Fruit fly (Drosophila melanogaster) whole organism, embryonic: ENCODE results near the gene CG43796.

Source experiments
- Adf1 ChIP-seq: fragments of 200-800 bp; sonication (Bioruptor generic); IDR thresholded peaks from 2 replicates; pipeline ENCODE4 v1.3.6; 2022; ENCODE audit warnings: missing biosample characterization, missing genetic modification characterization
- BtbVII ChIP-seq: fragments of 200-800 bp; sonication (Bioruptor generic); optimal IDR thresholded peaks from 3 replicates; lab custom pipeline; 2017; ENCODE audit warnings: missing biosample characterization, mild to moderate bottlenecking, missing genetic modification characterization
- CG10267 ChIP-seq: fragments of 200-800 bp; sonication (Bioruptor generic); optimal IDR thresholded peaks from 2 replicates; lab custom pipeline; 2018; ENCODE audit warnings: missing biosample characterization, mild to moderate bottlenecking, missing genetic modification characterization, moderate library complexity
- CG10366 ChIP-seq: fragments of 200-800 bp; sonication (Bioruptor generic); IDR thresholded peaks from 2 replicates; pipeline ENCODE4 v1.3.6; 2022; ENCODE audit warnings: missing biosample characterization, missing genetic modification characterization
- CG10431 ChIP-seq: fragments of 200-800 bp; sonication (Bioruptor generic); optimal IDR thresholded peaks from 3 replicates; lab custom pipeline; 2018; ENCODE audit warnings: missing biosample characterization, mild to moderate bottlenecking, missing genetic modification characterization
- CG10654 ChIP-seq: fragments of 200-800 bp; sonication (Bioruptor generic); optimal IDR thresholded peaks from 2 replicates; lab custom pipeline; 2016; ENCODE audit warnings: missing biosample characterization, missing genetic modification characterization
- CG11398 ChIP-seq: fragments of 200-800 bp; sonication (Bioruptor generic); optimal IDR thresholded peaks from 2 replicates; lab custom pipeline; 2016; ENCODE audit warnings: missing biosample characterization, missing genetic modification characterization
- CG13894 ChIP-seq: fragments of 200-800 bp; sonication (Bioruptor generic); optimal IDR thresholded peaks from 3 replicates; lab custom pipeline; 2018; ENCODE audit warnings: missing biosample characterization, mild to moderate bottlenecking, missing genetic modification characterization, moderate library complexity
- CG15073 ChIP-seq: fragments of 200-800 bp; sonication (Bioruptor generic); optimal IDR thresholded peaks from 2 replicates; lab custom pipeline; 2016; ENCODE audit warnings: missing biosample characterization, missing genetic modification characterization
- CG1647 ChIP-seq: fragments of 200-800 bp; sonication (Bioruptor generic); optimal IDR thresholded peaks from 3 replicates; lab custom pipeline; 2016; ENCODE audit warnings: missing biosample characterization, missing genetic modification characterization
- CG17186 ChIP-seq: fragments of 200-800 bp; sonication (Bioruptor generic); optimal IDR thresholded peaks from 3 replicates; lab custom pipeline; 2017; ENCODE audit warnings: missing biosample characterization, missing genetic modification reagents, missing genetic modification characterization
- CG2889 ChIP-seq: fragments of 200-800 bp; sonication (Bioruptor generic); IDR thresholded peaks from 3 replicates; pipeline ENCODE4 v1.3.6; 2022; ENCODE audit warnings: missing biosample characterization, missing genetic modification characterization
- CG32532 ChIP-seq: fragments of 200-800 bp; sonication (Bioruptor generic); IDR thresholded peaks from 2 replicates; pipeline ENCODE4 v1.3.6; 2022; ENCODE audit warnings: missing biosample characterization, missing genetic modification characterization
- CG3407 ChIP-seq: fragments of 200-800 bp; sonication (Bioruptor generic); optimal IDR thresholded peaks from 2 replicates; lab custom pipeline; 2018; ENCODE audit warnings: missing biosample characterization, mild to moderate bottlenecking, missing genetic modification characterization
- CG3995 ChIP-seq: fragments of 200-800 bp; sonication (Bioruptor generic); optimal IDR thresholded peaks from 3 replicates; lab custom pipeline; 2016; ENCODE audit warnings: missing biosample characterization, missing genetic modification characterization
- CG4707 ChIP-seq: fragments of 200-800 bp; sonication (Bioruptor generic); optimal IDR thresholded peaks from 2 replicates; lab custom pipeline; 2018; ENCODE audit warnings: missing biosample characterization, mild to moderate bottlenecking, missing genetic modification characterization, moderate library complexity
- CG8089 ChIP-seq: fragments of 200-800 bp; sonication (Bioruptor generic); optimal IDR thresholded peaks from 3 replicates; lab custom pipeline; 2016; ENCODE audit warnings: missing biosample characterization, missing genetic modification characterization
- Dp ChIP-seq: fragments of 200-800 bp; sonication (Bioruptor generic); optimal IDR thresholded peaks from 2 replicates; lab custom pipeline; 2018; ENCODE audit warnings: missing biosample characterization, mild to moderate bottlenecking, missing genetic modification characterization, moderate library complexity
- Dref ChIP-seq: fragments of 200-800 bp; sonication (Bioruptor generic); IDR thresholded peaks from 2 replicates; pipeline ENCODE4 v1.3.6; 2022; ENCODE audit warnings: missing biosample characterization, missing genetic modification characterization
- Drgx ChIP-seq: fragments of 200-800 bp; sonication (Bioruptor generic); IDR thresholded peaks from 2 replicates; pipeline ENCODE4 v1.3.6; 2022; ENCODE audit warnings: missing biosample characterization, missing genetic modification characterization
- E2f2 ChIP-seq: fragments of 200-800 bp; sonication (Bioruptor generic); IDR thresholded peaks from 2 replicates; pipeline ENCODE4 v1.3.6; 2022; ENCODE audit warnings: missing biosample characterization, missing genetic modification characterization
- ERR ChIP-seq: fragments of 200-800 bp; sonication (Bioruptor generic); optimal IDR thresholded peaks from 2 replicates; lab custom pipeline; 2016; ENCODE audit warnings: missing biosample characterization, missing genetic modification characterization
- HLHmδ ChIP-seq: fragments of 200-800 bp; sonication (Bioruptor generic); optimal IDR thresholded peaks from 2 replicates; lab custom pipeline; 2018; ENCODE audit warnings: missing biosample characterization, mild to moderate bottlenecking, missing genetic modification characterization, moderate library complexity
- MBD-R2 ChIP-seq: fragments of 200-800 bp; sonication (Bioruptor generic); IDR thresholded peaks from 2 replicates; pipeline ENCODE4 v1.3.6; 2022; ENCODE audit warnings: missing biosample characterization, missing genetic modification characterization
- Mad ChIP-seq: fragments of 200-800 bp; sonication (Bioruptor generic); optimal IDR thresholded peaks from 2 replicates; lab custom pipeline; 2016; ENCODE audit warnings: missing biosample characterization, missing genetic modification characterization
- NFAT ChIP-seq: fragments of 200-800 bp; sonication (Bioruptor generic); IDR thresholded peaks from 2 replicates; pipeline ENCODE4 v1.3.6; 2022; ENCODE audit warnings: missing biosample characterization, missing genetic modification characterization
- NfI ChIP-seq: fragments of 200-800 bp; sonication (Bioruptor generic); optimal IDR thresholded peaks from 3 replicates; lab custom pipeline; 2018; ENCODE audit warnings: missing biosample characterization, mild to moderate bottlenecking, missing genetic modification characterization, moderate library complexity
- Sox102F ChIP-seq: fragments of 200-800 bp; sonication (Bioruptor generic); optimal IDR thresholded peaks from 2 replicates; lab custom pipeline; 2018; ENCODE audit warnings: missing biosample characterization, mild to moderate bottlenecking, missing genetic modification characterization, moderate library complexity
- Sry-δ ChIP-seq: fragments of 200-800 bp; sonication (Bioruptor generic); optimal IDR thresholded peaks from 2 replicates; lab custom pipeline; 2016; ENCODE audit warnings: missing biosample characterization, missing genetic modification characterization
- Xbp1 ChIP-seq: fragments of 200-800 bp; sonication (Bioruptor generic); optimal IDR thresholded peaks from 3 replicates; lab custom pipeline; 2016; ENCODE audit warnings: missing biosample characterization, mild to moderate bottlenecking, missing genetic modification characterization
- ara ChIP-seq: fragments of 200-800 bp; sonication (Bioruptor generic); IDR thresholded peaks from 2 replicates; pipeline ENCODE4 v1.3.6; 2022; ENCODE audit warnings: missing biosample characterization, missing genetic modification characterization
- ase ChIP-seq: fragments of 200-800 bp; sonication (Bioruptor generic); IDR thresholded peaks from 3 replicates; pipeline ENCODE4 v1.3.6; 2022; ENCODE audit warnings: missing biosample characterization, missing genetic modification characterization
- bab2 ChIP-seq: fragments of 200-800 bp; sonication (Bioruptor generic); optimal IDR thresholded peaks from 2 replicates; lab custom pipeline; 2016; ENCODE audit warnings: missing biosample characterization, missing genetic modification characterization
- cad ChIP-seq: fragments of >200 bp; optimal IDR thresholded peaks from 2 replicates; lab custom pipeline; 2017; ENCODE audit warnings: missing biosample characterization, missing genetic modification characterization
- crp ChIP-seq, 2 experiments: fragments of 200-800 bp; sonication (Bioruptor generic); optimal IDR thresholded peaks; 2 replicates in 1 of 2; 3 replicates in 1 of 2; lab custom pipeline; 2017; ENCODE audit warnings: missing biosample characterization in 2 of 2, missing genetic modification characterization in 2 of 2, mild to moderate bottlenecking in 1 of 2, moderate library complexity in 1 of 2
- dysf ChIP-seq: fragments of 200-800 bp; sonication (Bioruptor generic); IDR thresholded peaks from 3 replicates; pipeline ENCODE4 v1.3.6; 2022; ENCODE audit warnings: missing biosample characterization, missing genetic modification characterization
- emc ChIP-seq: fragments of 200-800 bp; sonication (Bioruptor generic); optimal IDR thresholded peaks from 2 replicates; lab custom pipeline; 2016; ENCODE audit warnings: missing biosample characterization, missing genetic modification characterization
- grau ChIP-seq: fragments of 200-800 bp; optimal IDR thresholded peaks from 3 replicates; lab custom pipeline; 2019; ENCODE audit warnings: missing biosample characterization, mild to moderate bottlenecking, missing genetic modification characterization, moderate library complexity
- her ChIP-seq: fragments of 200-800 bp; sonication (Bioruptor generic); optimal IDR thresholded peaks from 2 replicates; lab custom pipeline; 2016; ENCODE audit warnings: missing biosample characterization, missing genetic modification characterization
- ind ChIP-seq: fragments of 200-800 bp; sonication (Bioruptor generic); optimal IDR thresholded peaks from 3 replicates; lab custom pipeline; 2016; ENCODE audit warnings: missing biosample characterization, missing genetic modification characterization
- pzg ChIP-seq: fragments of 200-800 bp; sonication (Bioruptor generic); optimal IDR thresholded peaks from 3 replicates; lab custom pipeline; 2018; ENCODE audit warnings: missing biosample characterization, mild to moderate bottlenecking, missing genetic modification characterization, moderate library complexity
- repo ChIP-seq: fragments of 200-800 bp; sonication (Bioruptor generic); optimal IDR thresholded peaks from 2 replicates; lab custom pipeline; 2016; ENCODE audit warnings: missing biosample characterization, missing genetic modification characterization
- ro ChIP-seq: fragments of 200-800 bp; sonication (Bioruptor generic); IDR thresholded peaks from 2 replicates; pipeline ENCODE4 v1.3.6; 2022; ENCODE audit warnings: missing biosample characterization, missing genetic modification characterization
- row ChIP-seq: fragments of 200-800 bp; sonication (Bioruptor generic); IDR thresholded peaks from 3 replicates; pipeline ENCODE4 v1.3.6; 2022; ENCODE audit warnings: missing biosample characterization, missing genetic modification characterization
- run ChIP-seq: fragments of 200-800 bp; sonication (Bioruptor generic); optimal IDR thresholded peaks from 3 replicates; lab custom pipeline; 2018; ENCODE audit warnings: missing biosample characterization, mild to moderate bottlenecking, missing genetic modification characterization
- sima ChIP-seq: fragments of 200-800 bp; sonication (Bioruptor generic); optimal IDR thresholded peaks from 2 replicates; lab custom pipeline; 2016; ENCODE audit warnings: missing biosample characterization, missing genetic modification characterization
- stwl ChIP-seq: fragments of 200-800 bp; sonication (Bioruptor generic); optimal IDR thresholded peaks from 3 replicates; lab custom pipeline; 2018; ENCODE audit warnings: missing biosample characterization, mild to moderate bottlenecking, missing genetic modification characterization, moderate library complexity
- vfl ChIP-seq: fragments of 200-800 bp; sonication (Bioruptor generic); optimal IDR thresholded peaks from 2 replicates; lab custom pipeline; 2016; ENCODE audit warnings: missing biosample characterization, missing genetic modification characterization
- wdn ChIP-seq: fragments of 200-800 bp; sonication (Bioruptor generic); IDR thresholded peaks from 2 replicates; pipeline ENCODE4 v1.3.6; 2022; ENCODE audit warnings: missing biosample characterization, missing genetic modification characterization
- zfh2 ChIP-seq: fragments of 200-800 bp; sonication (Bioruptor generic); optimal IDR thresholded peaks from 2 replicates; lab custom pipeline; 2016; ENCODE audit warnings: missing biosample characterization, missing genetic modification characterization

CG43796 gene

DNA sequence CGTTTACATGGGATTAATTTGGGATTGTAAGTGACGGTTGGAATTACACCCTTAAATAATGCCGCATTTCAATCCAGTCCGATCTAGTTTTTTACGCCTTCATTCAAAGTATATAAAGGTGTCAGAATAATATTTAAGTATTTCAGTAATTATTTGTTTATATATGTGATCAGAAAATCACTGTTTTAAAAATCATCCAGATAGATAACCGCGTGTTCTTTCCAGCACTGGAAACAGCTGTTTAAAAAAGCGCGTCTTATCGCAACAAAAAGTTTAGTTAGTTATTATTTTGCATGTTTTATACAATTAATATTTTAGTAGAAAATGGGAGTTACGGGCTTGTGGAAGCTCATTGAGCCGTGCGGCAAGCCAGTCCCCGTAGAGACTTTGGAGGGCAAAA, 44.1 kb upstream of the CG43796 start, which contains the start of gene mus201:
TSS of gene mus201 (plus strand) at position 118 of the 400 bp plus-strand sequence.
- TF ChIP-seq CG10267 (tag; lab: Kevin White, UChicago) (peak; percentile 76), CG4707 (GFP tag; lab: Kevin White, UChicago) (no peak), row (GFP tag; lab: Robert Waterston, UW) (peak; percentile 32; the same call in 1 of the 3 replicates), CG17186 (peak; percentile 13), MBD-R2 (GFP tag; lab: Robert Waterston, UW) (peak; percentile 79), Sox102F (GFP tag; lab: Kevin White, UChicago) (no peak), CG3995 (GFP tag; lab: Kevin White, UChicago) (peak; percentile 97), crp (GFP tag; optimal IDR thresholded peaks at IDR 0.05; lab: Kevin White, UChicago) (peak in 1 of 2 experiments; percentile 80), CG10431 (GFP tag; lab: Kevin White, UChicago) (peak; percentile 68), grau (no peak), stwl (tag; lab: Kevin White, UChicago) (peak; percentile 19), CG32532 (GFP tag; lab: Robert Waterston, UW) (no peak), BtbVII (GFP tag; lab: Kevin White, UChicago) (no peak), her (GFP tag; lab: Kevin White, UChicago) (no peak), ara (GFP tag; lab: Robert Waterston, UW) (no peak), run (tag; lab: Kevin White, UChicago) (no peak), bab2 (no peak), pzg (GFP tag; lab: Kevin White, UChicago) (peak; percentile 23), E2f2 (GFP tag; lab: Robert Waterston, UW) (peak; percentile 47; the same call in 1 of the 2 replicates), CG13894 (tag; lab: Kevin White, UChicago) (no peak), CG15073 (GFP tag; lab: Kevin White, UChicago) (no peak), Drgx (GFP tag; lab: Robert Waterston, UW) (no peak), Dp (peak; percentile 41)

- no peak for TF ChIP-seq Xbp1 (GFP tag; lab: Kevin White, UChicago)
- no peak for TF ChIP-seq CG3407 (GFP tag; lab: Kevin White, UChicago)
- no peak for TF ChIP-seq HLHmδ
- no peak for TF ChIP-seq ro (GFP tag; lab: Robert Waterston, UW)
- TF ChIP-seq, all 482 proteins: peak for 0
Observed at dm6 chr2L:8442147-8442546, 40.0 kb upstream of the CG43796 start, which contains the start of gene CG31897. Gene CG31897 (plus strand): TSS chr2L:8442447.

DNA sequence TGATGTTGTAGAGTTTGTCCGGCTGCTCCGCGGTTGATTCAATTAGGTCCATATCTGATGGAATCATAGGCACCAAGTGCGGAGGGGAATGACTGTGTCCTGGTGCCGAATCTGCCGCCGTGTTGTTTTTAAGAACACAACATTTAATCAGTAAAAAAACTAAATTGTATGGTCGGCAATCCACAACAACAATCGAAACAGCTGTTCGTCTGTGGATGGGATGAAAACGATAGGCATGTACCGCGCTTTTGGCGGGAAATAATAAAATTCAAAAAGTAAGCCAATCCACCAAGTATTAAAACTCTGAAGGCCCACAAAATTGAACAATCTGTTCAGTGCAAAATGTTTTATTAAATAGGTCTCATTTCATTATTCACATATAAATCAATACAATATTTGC, 32.8 kb upstream of the CG43796 start, which contains the start of gene Aasdh:
TSS of gene Aasdh (minus strand) at position 219 of the 400 bp plus-strand sequence.
- TF ChIP-seq her (GFP tag; lab: Kevin White, UChicago) (no peak), CG10654 (GFP tag; lab: Kevin White, UChicago) (no peak), sima (GFP tag; lab: Kevin White, UChicago) (no peak), dysf (GFP tag; lab: Robert Waterston, UW) (no peak), Adf1 (GFP tag; lab: Robert Waterston, UW) (no peak), zfh2 (no peak), cad (GFP tag; lab: Kevin White, UChicago) (no peak), ind (no peak), emc (GFP tag; lab: Kevin White, UChicago) (no peak), repo (GFP tag; lab: Kevin White, UChicago) (no peak), NFAT (GFP tag; lab: Robert Waterston, UW) (no peak), Mad (GFP tag; lab: Kevin White, UChicago) (no peak), CG1647 (GFP tag; lab: Kevin White, UChicago) (no peak), Sry-δ (peak; percentile 74), ase (no peak), CG11398 (GFP tag; lab: Kevin White, UChicago) (no peak), NfI (GFP tag; lab: Kevin White, UChicago) (no peak), ERR (GFP tag; lab: Kevin White, UChicago) (no peak), CG10366 (GFP tag; lab: Robert Waterston, UW) (no peak), Dref (GFP tag; lab: Robert Waterston, UW) (peak; percentile 60), CG8089 (GFP tag; lab: Kevin White, UChicago) (no peak), wdn (no peak), MBD-R2 (GFP tag; lab: Robert Waterston, UW) (peak; percentile 77), vfl (GFP tag; lab: Kevin White, UChicago) (no peak), CG2889 (GFP tag; lab: Robert Waterston, UW) (no peak)
